Worm (Caenorhabditis elegans) whole organism, L1 larva: ENCODE data around the gene pqn-39.

Experiments
- alr-1 ChIP-seq: fragments of 200-800 bp; sonication (Bioruptor generic); optimal IDR thresholded peaks from 2 replicates; lab custom pipeline; 2018; ENCODE audit warnings: borderline replicate concordance, mild to moderate bottlenecking, missing genetic modification characterization, missing compliant biosample characterization
- egl-13 ChIP-seq: sonication (generic microtip); optimal IDR thresholded peaks from 2 replicates; lab custom pipeline; 2016; ENCODE audit warnings: missing genotype, missing genetic modification reagents, missing genetic modification characterization, missing compliant biosample characterization
- lir-3 ChIP-seq: sonication (generic microtip); optimal IDR thresholded peaks from 2 replicates; lab custom pipeline; 2016; ENCODE audit warnings: mild to moderate bottlenecking, missing genetic modification characterization, moderate library complexity, missing compliant biosample characterization; ENCODE audit not compliant: poor library complexity
- nhr-11 ChIP-seq: fragments of 150-350 bp; optimal IDR thresholded peaks from 2 replicates; lab custom pipeline; 2014; ENCODE audit warnings: missing biosample characterization, missing genetic modification characterization
- nhr-12 ChIP-seq: sonication (generic microtip); optimal IDR thresholded peaks from 2 replicates; lab custom pipeline; 2017; ENCODE audit warnings: missing biosample characterization, missing genetic modification characterization
- nhr-237 ChIP-seq: fragments of 150-350 bp; optimal IDR thresholded peaks from 2 replicates; lab custom pipeline; 2014; ENCODE audit warnings: missing biosample characterization, missing genetic modification characterization
- nhr-28 ChIP-seq: fragments of 150-350 bp; optimal IDR thresholded peaks from 2 replicates; lab custom pipeline; 2014; ENCODE audit warnings: missing biosample characterization, missing genetic modification characterization
- rnt-1 ChIP-seq: sonication (generic microtip); optimal IDR thresholded peaks from 2 replicates; lab custom pipeline; 2016; ENCODE audit warnings: mild to moderate bottlenecking, missing genetic modification characterization, moderate library complexity, missing compliant biosample characterization
- snpc-4 ChIP-seq: fragments of 150-350 bp; optimal IDR thresholded peaks from 2 replicates; lab custom pipeline; 2014; ENCODE audit warnings: missing biosample characterization, missing genetic modification characterization
- unc-98 ChIP-seq: fragments of 200-800 bp; sonication (Bioruptor generic); IDR thresholded peaks from 2 replicates; pipeline ENCODE4 v1.3.6; 2022; ENCODE audit warnings: missing genetic modification characterization, missing compliant biosample characterization

- no peak for TF ChIP-seq rnt-1 (tag; lab: Kevin White, UChicago)
- TF ChIP-seq nhr-12: no peak
- TF ChIP-seq nhr-28: no peak
- no peak for TF ChIP-seq egl-13 (tag; lab: Kevin White, UChicago)
- TF ChIP-seq unc-98 (GFP tag; lab: Robert Waterston, UW): no peak
- TF ChIP-seq nhr-237 (tag; lab: Kevin White, UChicago): no peak
- TF ChIP-seq lir-3: no peak
- no peak for TF ChIP-seq snpc-4
- no peak for TF ChIP-seq alr-1 (tag; lab: Kevin White, UChicago)
- no peak for TF ChIP-seq nhr-11 (tag; lab: Kevin White, UChicago)
These were observed 9.1 kb downstream of the pqn-39 start for ce11 chrX:13959383-13959782.
